Worm (Caenorhabditis elegans): ENCODE data around the gene gap-2.

Gene gap-2

DNA sequence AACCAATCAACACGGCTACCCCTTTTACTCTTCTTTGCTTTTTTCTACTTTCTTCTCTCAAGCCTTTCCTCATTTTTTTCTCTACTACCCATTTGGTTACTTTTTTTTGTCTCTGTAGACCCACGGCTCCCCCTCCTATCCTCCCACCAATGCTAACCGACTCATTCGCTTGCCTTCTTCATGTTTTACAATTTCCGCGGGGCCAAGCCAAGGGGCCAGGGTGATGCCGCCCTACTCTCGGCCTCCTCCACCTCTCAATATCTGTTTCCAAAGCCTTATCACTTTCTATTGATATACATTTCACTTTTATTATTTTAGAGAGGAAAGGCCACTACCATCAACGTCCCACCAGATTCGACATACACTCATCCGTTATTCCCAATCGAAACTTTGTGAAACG is 71.1 kb downstream of the gap-2 start, which contains the start of gene F49E2.5:
Gene F49E2.5 (plus strand): TSS at position 301 of the 400 bp plus-strand sequence.
- TF ChIP-seq hlh-8 (tag; optimal IDR thresholded peaks at IDR 0.05) (no peak), ceh-6 (GFP tag; optimal IDR thresholded peaks at IDR 0.05) (no peak), ceh-18 (tag; optimal IDR thresholded peaks at IDR 0.05) (peak; percentile 15)

DNA sequence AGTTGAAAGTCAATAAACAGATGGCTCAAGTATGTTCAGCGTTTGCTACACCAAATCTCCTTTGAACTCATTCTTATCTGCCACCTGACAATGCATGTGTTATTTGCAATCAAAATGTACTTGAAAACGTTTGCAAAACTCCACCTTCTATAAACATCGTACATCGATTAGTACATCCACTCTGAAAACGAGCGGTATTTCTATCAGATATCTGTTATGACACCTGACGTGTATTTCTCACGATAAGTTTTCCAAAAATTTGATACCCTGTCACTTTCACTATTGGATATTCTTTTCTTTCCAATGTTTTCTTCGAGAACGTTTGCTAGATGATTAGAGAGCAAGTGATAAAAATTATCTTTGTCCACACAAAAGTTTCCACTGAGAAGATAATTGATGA is 72.1 kb downstream of the gap-2 start:
- TF ChIP-seq hlh-15 (tag; optimal IDR thresholded peaks at IDR 0.05) (no peak), ceh-18 (tag; optimal IDR thresholded peaks at IDR 0.05) (peak; percentile 34), che-1 (tag; optimal IDR thresholded peaks at IDR 0.05) (no peak), unc-42 (tag; optimal IDR thresholded peaks at IDR 0.05) (no peak)

DNA sequence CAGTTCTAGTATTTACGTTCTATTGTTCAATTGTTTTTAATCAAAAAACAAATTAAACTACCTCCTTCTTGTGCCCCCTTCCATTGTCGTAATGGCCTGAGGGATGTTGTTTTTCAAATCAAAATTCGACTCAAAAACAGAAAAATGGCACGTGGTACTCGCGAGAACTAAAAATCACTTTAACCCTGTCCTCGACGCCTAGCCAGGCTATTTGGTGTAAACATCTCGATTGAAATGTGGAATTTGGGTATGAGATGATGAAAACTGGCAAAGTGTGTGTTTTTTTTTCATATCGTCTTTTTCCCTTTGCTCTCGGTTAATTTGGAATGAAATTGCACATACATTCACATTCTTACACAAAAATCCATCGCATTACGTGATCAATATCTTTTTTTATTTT is 74.4 kb downstream of the gap-2 start:
- TF ChIP-seq ceh-9 (tag; optimal IDR thresholded peaks at IDR 0.05) (no peak), dmd-4 (tag; optimal IDR thresholded peaks at IDR 0.05; ENCODE audit: borderline replicate concordance) (no peak), madf-2 (tag; optimal IDR thresholded peaks at IDR 0.05) (no peak), ama-1 (optimal IDR thresholded peaks at IDR 0.05) (no peak), C08G9.2 (tag; optimal IDR thresholded peaks at IDR 0.05) (no peak), pha-4 (tag; optimal IDR thresholded peaks at IDR 0.05) (no peak), ceh-19 (GFP tag; optimal IDR thresholded peaks at IDR 0.05) (no peak), zip-5 (tag; optimal IDR thresholded peaks at IDR 0.05) (no peak), T23F11.4 (GFP tag; optimal IDR thresholded peaks at IDR 0.05) (no peak), ets-4 (tag; optimal IDR thresholded peaks at IDR 0.05) (no peak), hlh-13 (GFP tag; optimal IDR thresholded peaks at IDR 0.05) (no peak), pqm-1 (tag; optimal IDR thresholded peaks at IDR 0.05) (no peak), syd-9 (tag; optimal IDR thresholded peaks at IDR 0.05) (no peak)

DNA sequence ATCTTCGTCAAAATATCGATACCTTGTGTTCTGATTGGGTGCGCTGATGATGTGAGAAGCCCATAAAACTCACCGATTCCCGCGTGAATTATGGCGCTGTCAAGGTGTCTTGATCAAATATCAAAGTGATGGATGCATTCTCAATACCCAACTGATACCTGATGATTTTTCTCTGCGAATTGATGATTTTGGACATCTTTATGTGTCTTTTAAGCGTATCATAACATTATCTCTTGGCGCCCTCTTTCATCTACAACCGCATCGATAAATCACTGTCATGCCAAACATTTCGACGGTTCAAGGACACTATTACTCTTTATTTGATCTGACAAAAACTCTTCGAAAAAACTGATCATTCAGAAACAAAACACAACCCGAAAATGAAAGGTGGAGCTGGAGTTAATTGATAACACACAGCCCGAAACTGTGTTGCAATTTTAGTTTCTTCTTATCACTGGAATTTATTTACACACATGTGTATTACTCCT is 75.0 kb downstream of the gap-2 start:
- TF ChIP-seq fax-1 (tag; optimal IDR thresholded peaks at IDR 0.05) (no peak), unc-55 (GFP tag; optimal IDR thresholded peaks at IDR 0.05) (peak; percentile 57), zip-5 (tag; optimal IDR thresholded peaks at IDR 0.05) (no peak)

DNA sequence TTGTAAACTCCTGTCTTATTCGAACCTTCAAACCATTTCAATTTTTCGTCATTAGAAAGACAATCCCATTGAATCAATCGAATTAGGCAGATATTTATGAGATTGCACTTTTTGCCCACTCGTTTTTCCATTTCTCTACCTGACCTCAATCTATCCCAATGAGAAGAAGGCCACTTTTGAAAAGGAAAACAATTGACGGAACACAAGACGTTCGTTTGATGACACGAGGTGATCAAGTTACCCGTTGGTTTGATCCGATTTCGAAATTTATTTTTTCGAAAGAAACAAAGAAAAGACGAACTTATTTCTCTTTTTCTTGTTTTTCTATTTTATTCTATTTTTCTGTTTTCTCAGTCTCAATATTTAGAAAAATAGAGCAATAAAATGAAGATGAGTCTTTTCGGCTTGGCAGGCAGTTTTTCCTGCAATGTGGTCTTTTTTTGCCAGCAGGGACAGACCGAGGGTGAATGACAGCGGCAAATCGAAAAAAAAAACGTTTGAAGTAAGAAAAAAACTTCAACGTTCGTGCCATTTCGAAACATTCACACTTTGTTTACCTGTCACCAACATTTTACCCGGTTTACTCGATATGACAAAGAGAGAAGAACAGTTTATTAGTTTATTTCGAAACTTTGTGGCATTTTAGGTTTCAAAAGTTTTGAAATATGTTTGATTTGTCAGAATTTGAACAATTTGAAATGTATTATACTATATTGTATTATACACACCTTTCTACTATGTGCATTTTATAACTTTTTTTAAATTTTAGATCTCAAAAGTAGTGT is 75.9 kb downstream of the gap-2 start:
- TF ChIP-seq pha-4 (tag; optimal IDR thresholded peaks at IDR 0.05) (no peak), C38D4.7 (GFP tag; optimal IDR thresholded peaks at IDR 0.05) (no peak), F13H6.1 (tag; optimal IDR thresholded peaks at IDR 0.05) (no peak), odd-2 (tag; optimal IDR thresholded peaks at IDR 0.05) (no peak), ceh-18 (tag; optimal IDR thresholded peaks at IDR 0.05) (no peak)

DNA sequence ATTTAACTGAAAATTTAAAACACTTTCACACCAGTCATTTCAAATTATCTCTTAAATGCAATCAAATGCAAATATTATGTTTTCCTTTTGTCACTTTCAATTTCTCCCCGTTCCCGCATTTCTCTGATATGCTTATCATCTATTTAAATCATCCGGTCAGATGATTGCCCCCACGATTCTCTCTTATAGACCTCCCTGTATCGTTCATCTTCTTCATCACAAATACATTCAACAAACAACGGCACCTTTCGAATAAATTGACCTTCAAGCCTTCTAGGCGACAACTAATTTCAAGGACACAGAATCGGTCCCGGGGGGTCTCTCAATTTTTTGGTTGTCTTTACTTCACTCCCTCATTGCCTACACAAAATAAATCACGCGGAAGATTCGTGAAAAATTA is 76.6 kb downstream of the gap-2 start:
- TF ChIP-seq unc-42 (tag; optimal IDR thresholded peaks at IDR 0.05) (no peak), C38D4.7 (GFP tag; optimal IDR thresholded peaks at IDR 0.05) (no peak), unc-3 (GFP tag; conservative IDR thresholded peaks at IDR 0.05) (no peak), unc-3 (tag; optimal IDR thresholded peaks at IDR 0.05) (no peak), lin-11 (tag; optimal IDR thresholded peaks at IDR 0.05) (no peak), ref-2 (tag; optimal IDR thresholded peaks at IDR 0.05) (no peak), pax-1 (tag; optimal IDR thresholded peaks at IDR 0.05) (no peak), che-1 (tag; optimal IDR thresholded peaks at IDR 0.05) (no peak), nhr-232 (tag; optimal IDR thresholded peaks at IDR 0.05) (no peak), pqm-1 (tag; optimal IDR thresholded peaks at IDR 0.05) (no peak), mec-3 (tag; optimal IDR thresholded peaks at IDR 0.05; ENCODE audit: borderline replicate concordance) (no peak)

Measured in whole organism, late embryonic.